Worm (Caenorhabditis elegans): ENCODE measurements around the gene sfxn-2.

The sfxn-2 gene

DNA sequence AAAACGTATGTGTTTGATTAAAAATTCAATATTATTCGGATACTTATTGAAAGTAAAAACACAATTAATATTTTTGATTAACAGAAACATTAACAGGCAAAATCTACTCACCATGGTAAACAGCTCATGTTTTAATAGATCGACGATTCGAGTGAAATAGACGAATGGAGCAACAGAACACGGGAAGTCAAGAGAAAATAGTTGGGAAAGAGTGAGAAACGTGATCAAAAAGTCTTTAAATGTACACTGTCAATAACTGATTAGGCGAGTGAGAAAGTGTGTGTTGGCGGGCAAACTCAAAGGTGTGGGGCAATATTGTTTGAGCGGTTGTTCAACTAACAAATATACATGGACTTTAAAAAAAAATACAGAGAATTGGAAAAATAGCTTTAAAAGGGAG, 39.9 kb upstream of the sfxn-2 start, which contains the start of gene sdpn-1:
Gene sdpn-1 (minus strand): TSS at position 262 of the 400 bp plus-strand sequence.
- TF ChIP-seq nhr-80 (tag; optimal IDR thresholded peaks at IDR 0.05) (peak; percentile 74), tbp1 (GFP tag; optimal IDR thresholded peaks at IDR 0.05) (no peak)

DNA sequence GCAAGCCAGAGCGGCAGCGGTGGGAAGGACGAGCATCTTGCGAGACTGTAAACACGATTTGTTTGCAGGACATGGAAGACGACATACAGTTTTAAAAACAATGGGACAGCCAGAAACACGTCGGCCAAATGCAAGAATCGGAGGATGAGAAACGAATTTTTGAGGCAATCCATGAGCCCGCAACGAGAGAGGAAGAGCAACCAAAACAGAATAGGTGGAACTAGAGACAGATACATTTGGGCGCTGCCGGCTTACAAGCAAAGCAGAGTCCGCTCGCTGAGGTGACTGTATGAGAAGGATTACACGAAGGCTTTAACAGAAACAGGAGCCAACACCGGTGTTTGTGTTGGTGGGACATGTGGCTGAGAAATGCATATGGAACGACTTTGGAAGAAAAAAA, 36.4 kb upstream of the sfxn-2 start:
- TF ChIP-seq dox-1 (GFP tag; IDR thresholded peaks at IDR 0.05) (no peak), ceh-79 (tag; optimal IDR thresholded peaks at IDR 0.05) (no peak), F55B11.4 (tag; optimal IDR thresholded peaks at IDR 0.05; ENCODE audit: borderline replicate concordance, insufficient read depth) (no peak), dpl-1 (GFP tag; optimal IDR thresholded peaks at IDR 0.05) (no peak), ccch-3 (GFP tag; optimal IDR thresholded peaks at IDR 0.05) (no peak), B0019.2 (GFP tag; conservative IDR thresholded peaks at IDR 0.05) (no peak), zim-3 (tag; optimal IDR thresholded peaks at IDR 0.05) (no peak), mcd-1 (GFP tag; IDR thresholded peaks at IDR 0.05) (no peak), Y53G8AR.9 (GFP tag; conservative IDR thresholded peaks at IDR 0.05) (no peak), ama-1 (optimal IDR thresholded peaks at IDR 0.05) (no peak), ama-1 (GFP tag; optimal IDR thresholded peaks at IDR 0.05) (no peak), Y53F4B.3 (GFP tag; IDR thresholded peaks at IDR 0.05) (no peak), hmg-20 (GFP tag; IDR thresholded peaks at IDR 0.05) (no peak), let-607 (tag; optimal IDR thresholded peaks at IDR 0.05) (no peak), ztf-18 (tag; optimal IDR thresholded peaks at IDR 0.05) (no peak), attf-6 (GFP tag; IDR thresholded peaks at IDR 0.05) (no peak), ztf-28 (GFP tag; IDR thresholded peaks at IDR 0.05) (no peak), cebp-1 (GFP tag; IDR thresholded peaks at IDR 0.05) (no peak), cebp-1 (tag; optimal IDR thresholded peaks at IDR 0.05) (no peak), rpc-1 (optimal IDR thresholded peaks at IDR 0.05) (no peak), rpc-1 (tag; optimal IDR thresholded peaks at IDR 0.05) (no peak), attf-3 (GFP tag; conservative IDR thresholded peaks at IDR 0.05) (no peak)

DNA sequence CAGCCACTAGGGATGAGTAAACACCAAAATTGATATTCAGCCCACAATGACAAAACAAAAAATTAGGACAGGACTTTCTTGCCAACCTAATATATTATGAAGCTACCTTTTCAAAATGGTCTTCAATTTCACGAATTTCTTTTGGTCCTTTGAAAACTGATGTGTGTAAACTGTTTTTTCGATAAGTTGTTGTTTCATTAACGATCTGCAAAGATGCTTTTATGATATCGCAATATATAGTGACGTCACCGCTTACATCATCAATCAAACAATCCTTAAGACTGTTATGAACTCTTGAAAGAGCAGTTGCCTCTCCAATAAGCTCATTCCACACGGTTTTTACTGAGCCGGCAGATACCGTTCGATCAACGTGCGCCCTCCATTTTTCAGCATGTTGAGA, 34.0 kb upstream of the sfxn-2 start:
- TF ChIP-seq tlf-1 (GFP tag; optimal IDR thresholded peaks at IDR 0.05) (no peak), snpc-4 (GFP tag; optimal IDR thresholded peaks at IDR 0.05) (no peak), snpc-4 (tag; optimal IDR thresholded peaks at IDR 0.05) (no peak)

DNA sequence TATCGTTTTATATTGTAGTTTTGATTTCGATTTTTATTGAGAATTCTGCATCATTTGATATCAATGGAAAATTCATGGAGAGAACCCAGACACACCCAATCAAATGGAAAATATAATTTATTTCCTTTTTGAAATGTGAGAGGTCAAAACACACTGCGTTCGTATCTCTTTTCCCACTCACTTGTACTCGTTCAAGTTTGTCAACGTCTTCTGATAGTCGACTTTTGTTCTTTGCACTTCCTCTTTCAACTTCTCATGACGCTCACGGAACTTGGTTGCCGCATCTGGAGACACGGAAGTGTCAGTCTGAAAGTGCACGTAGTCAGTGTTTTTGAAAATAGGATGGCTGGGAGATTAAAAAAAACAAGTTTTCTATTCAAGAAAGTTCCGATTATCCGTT, 32.2 kb upstream of the sfxn-2 start:
- peak; percentile 8 for TF ChIP-seq somi-1 (GFP tag; optimal IDR thresholded peaks at IDR 0.05)
- peak; percentile 71 for TF ChIP-seq lin-40 (tag; optimal IDR thresholded peaks at IDR 0.05)
- no peak for TF ChIP-seq snpc-4 (GFP tag; optimal IDR thresholded peaks at IDR 0.05)
- TF ChIP-seq snpc-4 (tag; optimal IDR thresholded peaks at IDR 0.05): no peak
- no peak for TF ChIP-seq ceh-40 (GFP tag; IDR thresholded peaks at IDR 0.05)
- TF ChIP-seq ceh-100 (GFP tag; IDR thresholded peaks at IDR 0.05): no peak
- TF ChIP-seq pbrm-1 (GFP tag; IDR thresholded peaks at IDR 0.05): no peak
- TF ChIP-seq ccch-3 (GFP tag; optimal IDR thresholded peaks at IDR 0.05): no peak
- peak; percentile 67 for TF ChIP-seq ztf-26 (tag; optimal IDR thresholded peaks at IDR 0.05)
- no peak for TF ChIP-seq T07F8.4 (tag; optimal IDR thresholded peaks at IDR 0.05)
- TF ChIP-seq C06A6.2 (GFP tag; conservative IDR thresholded peaks at IDR 0.05): no peak

DNA sequence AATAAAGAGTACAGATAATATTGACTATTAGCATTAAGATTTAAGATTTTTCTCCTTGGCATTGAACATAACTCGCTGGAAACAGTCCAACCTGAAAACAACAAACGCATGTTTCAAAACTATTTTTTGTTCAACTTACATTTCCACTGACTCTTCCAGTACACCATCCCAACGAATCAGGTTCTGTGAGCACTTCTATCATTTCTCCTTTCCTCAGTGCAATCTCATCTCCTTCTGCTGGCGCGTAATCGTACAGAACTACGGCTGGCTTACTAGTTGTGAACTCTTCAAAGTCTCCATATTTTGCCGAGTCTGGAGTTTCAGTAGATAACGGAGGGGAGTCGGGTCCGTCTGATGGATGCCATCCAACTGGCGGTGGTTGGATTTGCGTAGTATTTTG, 31.1 kb upstream of the sfxn-2 start:
- no peak for TF ChIP-seq dox-1 (GFP tag; IDR thresholded peaks at IDR 0.05)
- peak; percentile 39 for TF ChIP-seq ztf-26 (tag; optimal IDR thresholded peaks at IDR 0.05)
- TF ChIP-seq ztf-3 (GFP tag; optimal IDR thresholded peaks at IDR 0.05): peak; percentile 12
- no peak for TF ChIP-seq tbx-9 (tag; optimal IDR thresholded peaks at IDR 0.05; ENCODE audit: borderline replicate concordance)
